Fruit fly (Drosophila melanogaster): ENCODE measurements around the gene CG7465.

dm6 chr3L:4507846-4508245 lies 27.8 kb downstream of the CG7465 start:
- TF ChIP-seq Dll (optimal IDR thresholded peaks at IDR 0.05) (no peak), pan (optimal IDR thresholded peaks at IDR 0.05) (no peak), psq (optimal IDR thresholded peaks at IDR 0.05) (no peak), usp (GFP tag; optimal IDR thresholded peaks at IDR 0.05) (no peak)
